Fruit fly (Drosophila melanogaster): ENCODE results near the gene tara.

The tara gene

dm6 chr3R:16253427-16253883 is 28.0 kb downstream of the tara start (continued):
- TF ChIP-seq lbe (GFP tag; optimal IDR thresholded peaks at IDR 0.05) (peak; percentile 52), Hsf (GFP tag; optimal IDR thresholded peaks at IDR 0.05) (peak; percentile 48), CG15696 (tag; optimal IDR thresholded peaks at IDR 0.05) (peak; percentile 39), CG18262 (tag; optimal IDR thresholded peaks at IDR 0.05) (peak; percentile 90), lilli (GFP tag; optimal IDR thresholded peaks at IDR 0.05) (peak; percentile 18), CG10274 (GFP tag; optimal IDR thresholded peaks at IDR 0.05) (peak; percentile 48), crp (GFP tag; optimal IDR thresholded peaks at IDR 0.05) (peak in 1 of 2 experiments; percentile 27), salm (tag; optimal IDR thresholded peaks at IDR 0.05) (peak; percentile 31), CG12391 (tag; optimal IDR thresholded peaks at IDR 0.05) (peak; percentile 84), Abd-B (GFP tag; optimal IDR thresholded peaks at IDR 0.05) (peak; percentile 74), CG34224 (GFP tag; IDR thresholded peaks at IDR 0.05; ENCODE audit: partially characterized antibody) (no peak), CrebB (tag; optimal IDR thresholded peaks at IDR 0.05) (no peak), kni (GFP tag; optimal IDR thresholded peaks at IDR 0.05) (no peak), Fer3 (tag; optimal IDR thresholded peaks at IDR 0.05) (peak; percentile 65), CG15269 (tag; optimal IDR thresholded peaks at IDR 0.05) (peak; percentile 87), corto (GFP tag; optimal IDR thresholded peaks at IDR 0.05) (peak; percentile 76), dpn (GFP tag; optimal IDR thresholded peaks at IDR 0.05) (peak in 1 of 2 experiments; percentile 66), trem (tag; optimal IDR thresholded peaks at IDR 0.05) (peak; percentile 33), Meics (GFP tag; optimal IDR thresholded peaks at IDR 0.05) (peak; percentile 88), CG6683 (GFP tag; optimal IDR thresholded peaks at IDR 0.05) (peak; percentile 72), CG11723 (GFP tag; optimal IDR thresholded peaks at IDR 0.05) (peak; percentile 59), CG6254 (GFP tag; optimal IDR thresholded peaks at IDR 0.05) (peak; percentile 56), CG7372 (GFP tag; IDR thresholded peaks at IDR 0.05) (no peak), chif (GFP tag; optimal IDR thresholded peaks at IDR 0.05) (no peak), D (optimal IDR thresholded peaks at IDR 0.05) (no peak), D (GFP tag; optimal IDR thresholded peaks at IDR 0.05) (peak; percentile 72), tap (tag; optimal IDR thresholded peaks at IDR 0.05) (peak; percentile 65), ind (GFP tag; optimal IDR thresholded peaks at IDR 0.05) (peak; percentile 66), CG18619 (GFP tag; optimal IDR thresholded peaks at IDR 0.05) (peak; percentile 90), CG30020 (tag; optimal IDR thresholded peaks at IDR 0.05) (peak; percentile 62), CG1233 (GFP tag; optimal IDR thresholded peaks at IDR 0.05) (peak; percentile 81), slou (GFP tag; optimal IDR thresholded peaks at IDR 0.05) (peak; percentile 40), CG8388 (GFP tag; optimal IDR thresholded peaks at IDR 0.05) (peak; percentile 73), CG10431 (GFP tag; optimal IDR thresholded peaks at IDR 0.05) (peak; percentile 56), PHDP (tag; optimal IDR thresholded peaks at IDR 0.05) (peak; percentile 75), mirr (GFP tag; optimal IDR thresholded peaks at IDR 0.05) (no peak), exex (tag; optimal IDR thresholded peaks at IDR 0.05) (peak; percentile 49), Dip3 (GFP tag; optimal IDR thresholded peaks at IDR 0.05) (peak; percentile 43), pan (optimal IDR thresholded peaks at IDR 0.05) (no peak), pan (GFP tag; optimal IDR thresholded peaks at IDR 0.05 in 1 of 2, IDR thresholded peaks at IDR 0.05 in 1 of 2) (no peak), CG2202 (tag; optimal IDR thresholded peaks at IDR 0.05) (peak; percentile 8), CG12942 (GFP tag; optimal IDR thresholded peaks at IDR 0.05) (peak; percentile 54), CG8359 (GFP tag; optimal IDR thresholded peaks at IDR 0.05; ENCODE audit: borderline replicate concordance) (peak; percentile 24), Sox102F (GFP tag; optimal IDR thresholded peaks at IDR 0.05) (peak; percentile 76), Dfd (GFP tag; optimal IDR thresholded peaks at IDR 0.05) (no peak), gro (GFP tag; optimal IDR thresholded peaks at IDR 0.05) (no peak), CG1603 (tag; optimal IDR thresholded peaks at IDR 0.05) (peak; percentile 2), Six4 (GFP tag; optimal IDR thresholded peaks at IDR 0.05) (peak; percentile 55), Hmr (GFP tag; optimal IDR thresholded peaks at IDR 0.05) (peak; percentile 87), CG2116 (GFP tag; optimal IDR thresholded peaks at IDR 0.05) (peak; percentile 34)
